Worm (Caenorhabditis elegans) whole organism, early embryonic: ENCODE measurements around the gene C17B7.9.

Experiments
- aly-1 ChIP-seq: sonication (generic microtip); optimal IDR thresholded peaks from 2 replicates; lab custom pipeline; 2016; ENCODE audit warnings: missing genetic modification characterization, missing compliant biosample characterization
- ama-1 ChIP-seq: fragments of 150-350 bp; optimal IDR thresholded peaks from 2 replicates; lab custom pipeline; 2014
- ceh-36 ChIP-seq: sonication (generic microtip); optimal IDR thresholded peaks from 2 replicates; lab custom pipeline; 2016; ENCODE audit warnings: missing genetic modification characterization, inconsistent platforms, missing compliant biosample characterization
- flt-1 ChIP-seq: fragments of 200-800 bp; sonication (Bioruptor generic); IDR thresholded peaks from 2 replicates; pipeline ENCODE4 v1.3.6; 2022; ENCODE audit warnings: missing genetic modification characterization, missing compliant biosample characterization
- hmbx-1 ChIP-seq: sonication (generic microtip); optimal IDR thresholded peaks from 2 replicates; lab custom pipeline; 2016; ENCODE audit warnings: mild to moderate bottlenecking, missing genetic modification characterization, missing compliant biosample characterization
- hmg-4 ChIP-seq: fragments of 200-800 bp; sonication (Bioruptor generic); optimal IDR thresholded peaks from 2 replicates; lab custom pipeline; 2018; ENCODE audit warnings: mild to moderate bottlenecking, missing genetic modification characterization, missing compliant biosample characterization
- pes-1 ChIP-seq: fragments of 200-800 bp; sonication (Bioruptor generic); IDR thresholded peaks from 2 replicates; pipeline ENCODE4 v1.3.6; 2022; ENCODE audit warnings: missing genetic modification reagents, missing genetic modification characterization, missing compliant biosample characterization
- sea-1 ChIP-seq: fragments of 200-800 bp; sonication (Bioruptor generic); conservative IDR thresholded peaks from 2 replicates; pipeline ENCODE4 v1.3.6; 2022; ENCODE audit warnings: missing genetic modification characterization, missing compliant biosample characterization
- tbx-11 ChIP-seq: fragments of 200-800 bp; sonication (Bioruptor generic); IDR thresholded peaks from 2 replicates; pipeline ENCODE4 v1.3.6; 2022; ENCODE audit warnings: missing genetic modification characterization, missing compliant biosample characterization

DNA sequence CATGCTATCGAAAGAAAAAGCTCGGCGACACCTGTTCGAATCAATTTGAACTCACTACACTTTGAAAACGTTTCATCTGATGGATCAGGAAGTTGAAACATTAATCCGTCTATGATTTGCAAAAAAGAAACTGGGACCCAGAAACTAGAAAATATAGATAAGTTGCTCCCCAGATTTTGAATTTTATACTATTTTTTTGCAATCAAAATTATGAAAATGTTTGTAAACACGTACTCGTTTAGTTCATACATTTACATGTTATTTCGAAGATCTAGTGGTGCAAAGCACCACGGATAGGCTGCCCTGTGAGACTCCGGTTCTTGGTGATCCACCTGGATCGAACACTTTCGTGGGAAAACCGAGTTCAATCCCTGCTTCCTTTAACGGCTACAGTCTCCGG is 10.0 kb upstream of the C17B7.9 start, which contains the start of gene C17B7.10:
- TF ChIP-seq pes-1 (GFP tag; lab: Robert Waterston, UW) (no peak), flt-1 (GFP tag; lab: Robert Waterston, UW) (no peak), ama-1 (no peak), tbx-11 (GFP tag; lab: Robert Waterston, UW) (no peak), hmg-4 (GFP tag; lab: Kevin White, UChicago) (no peak), aly-1 (tag; lab: Kevin White, UChicago) (no peak), hmbx-1 (tag; lab: Kevin White, UChicago) (no peak), ceh-36 (tag; lab: Kevin White, UChicago) (no peak), sea-1 (no peak)
